Worm (Caenorhabditis elegans): ENCODE data around the gene M163.9.

Gene M163.9

ce11 chrX:14504551-14504902 is 35.1 kb downstream of the M163.9 start:
- TF ChIP-seq dao-5 (tag; optimal IDR thresholded peaks at IDR 0.05) (no peak), him-1 (tag; optimal IDR thresholded peaks at IDR 0.05) (no peak), W03F9.2 (tag; optimal IDR thresholded peaks at IDR 0.05) (no peak)

ce11 chrX:14505578-14506353 is 36.4 kb downstream of the M163.9 start:
- TF ChIP-seq W03F9.2 (tag; optimal IDR thresholded peaks at IDR 0.05) (no peak), dao-5 (tag; optimal IDR thresholded peaks at IDR 0.05) (no peak), him-1 (tag; optimal IDR thresholded peaks at IDR 0.05) (no peak)

ce11 chrX:14507992-14508391 is 38.6 kb downstream of the M163.9 start:
- TF ChIP-seq dao-5 (tag; optimal IDR thresholded peaks at IDR 0.05): no peak
- no peak for TF ChIP-seq him-1 (tag; optimal IDR thresholded peaks at IDR 0.05)
- no peak for TF ChIP-seq W03F9.2 (tag; optimal IDR thresholded peaks at IDR 0.05)

- TF ChIP-seq dao-5 (tag; optimal IDR thresholded peaks at IDR 0.05): no peak
- TF ChIP-seq him-1 (tag; optimal IDR thresholded peaks at IDR 0.05): no peak
- TF ChIP-seq W03F9.2 (tag; optimal IDR thresholded peaks at IDR 0.05): no peak
These were observed 39.5 kb downstream of the M163.9 start for ce11 chrX:14508823-14509259.

- TF ChIP-seq him-1 (tag; optimal IDR thresholded peaks at IDR 0.05) (no peak), W03F9.2 (tag; optimal IDR thresholded peaks at IDR 0.05) (no peak), dao-5 (tag; optimal IDR thresholded peaks at IDR 0.05) (no peak)
These were observed 41.0 kb downstream of the M163.9 start for ce11 chrX:14510358-14510757.

ce11 chrX:14512817-14513216 is 43.4 kb downstream of the M163.9 start, which contains the start of gene fbxa-141:
Gene fbxa-141 (minus strand): TSS chrX:14512917.
- no peak for TF ChIP-seq him-1 (tag; optimal IDR thresholded peaks at IDR 0.05)
- TF ChIP-seq dao-5 (tag; optimal IDR thresholded peaks at IDR 0.05): no peak
- no peak for TF ChIP-seq W03F9.2 (tag; optimal IDR thresholded peaks at IDR 0.05)

- no peak for TF ChIP-seq dao-5 (tag; optimal IDR thresholded peaks at IDR 0.05)
- no peak for TF ChIP-seq him-1 (tag; optimal IDR thresholded peaks at IDR 0.05)
- TF ChIP-seq W03F9.2 (tag; optimal IDR thresholded peaks at IDR 0.05): no peak
These were observed 44.1 kb downstream of the M163.9 start for ce11 chrX:14513462-14513861.

ce11 chrX:14515028-14515427 is 45.6 kb downstream of the M163.9 start, which contains the start of gene gcsh-1:
Gene gcsh-1 (minus strand): TSS chrX:14515073.
- TF ChIP-seq dao-5 (tag; optimal IDR thresholded peaks at IDR 0.05) (no peak), W03F9.2 (tag; optimal IDR thresholded peaks at IDR 0.05) (no peak), him-1 (tag; optimal IDR thresholded peaks at IDR 0.05) (no peak)

ce11 chrX:14516560-14516959 is 47.2 kb downstream of the M163.9 start, which contains the start of gene D1025.10:
Gene D1025.10 (plus strand): TSS chrX:14516860.
- TF ChIP-seq dao-5 (tag; optimal IDR thresholded peaks at IDR 0.05) (no peak), W03F9.2 (tag; optimal IDR thresholded peaks at IDR 0.05) (no peak), him-1 (tag; optimal IDR thresholded peaks at IDR 0.05) (no peak)

ce11 chrX:14517842-14518241 is 48.5 kb downstream of the M163.9 start:
- TF ChIP-seq dao-5 (tag; optimal IDR thresholded peaks at IDR 0.05) (no peak), him-1 (tag; optimal IDR thresholded peaks at IDR 0.05) (no peak)
